Fruit fly (Drosophila melanogaster) Kc167 (cell line): Measurements from ENCODE around the gene CG14036.

Experiments
- h ChIP-seq: fragments of >200 bp; optimal IDR thresholded peaks from 3 replicates; lab custom pipeline; 2018; ENCODE audit warnings: missing external identifiers
- psq ChIP-seq: fragments of >200 bp; optimal IDR thresholded peaks from 2 replicates; lab custom pipeline; 2017; ENCODE audit warnings: missing external identifiers
- ttk ChIP-seq: sonication (Bioruptor generic); optimal IDR thresholded peaks from 2 replicates; lab custom pipeline; 2017; ENCODE audit warnings: missing external identifiers

DNA sequence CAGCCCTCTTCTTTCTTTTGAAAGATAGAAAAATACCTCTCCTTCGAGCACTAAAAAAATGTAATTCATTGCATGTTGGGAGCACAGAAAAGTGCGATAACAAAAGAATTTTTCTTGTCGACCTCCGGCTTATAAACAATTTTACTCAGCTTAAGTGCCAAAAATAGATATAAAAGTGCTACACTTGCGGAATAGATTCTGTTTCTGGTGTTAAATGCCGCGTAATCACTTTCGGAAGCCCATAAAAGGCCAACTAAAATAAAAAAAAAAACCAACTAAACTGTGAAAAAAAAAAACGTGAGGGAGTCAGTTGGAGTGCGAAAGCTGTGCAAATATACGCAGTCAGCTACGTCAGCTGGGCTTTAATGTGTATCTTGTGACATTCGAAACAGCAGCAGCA lies 34.8 kb upstream of the CG14036 start:
- no peak for TF ChIP-seq ttk
- no peak for TF ChIP-seq h
- no peak for TF ChIP-seq psq
